Worm (Caenorhabditis elegans) whole organism, young adult: ENCODE data around the gene ZK418.2.

ENCODE experiments used
- B0261.1 ChIP-seq: sonication (generic microtip); optimal IDR thresholded peaks from 2 replicates; lab custom pipeline; 2016; ENCODE audit warnings: mild to moderate bottlenecking, missing genetic modification characterization, moderate library complexity, missing compliant biosample characterization
- F10E7.11 ChIP-seq: sonication (generic microtip); optimal IDR thresholded peaks from 2 replicates; lab custom pipeline; 2017; ENCODE audit warnings: mild to moderate bottlenecking, missing genetic modification characterization, moderate library complexity, missing compliant biosample characterization
- F22D6.2 ChIP-seq: sonication (generic microtip); optimal IDR thresholded peaks from 2 replicates; lab custom pipeline; 2016; ENCODE audit warnings: mild to moderate bottlenecking, missing genetic modification characterization, missing compliant biosample characterization
- F23B12.7 ChIP-seq: sonication (generic microtip); optimal IDR thresholded peaks from 2 replicates; lab custom pipeline; 2017; ENCODE audit warnings: missing genetic modification characterization, mild to moderate bottlenecking, missing compliant biosample characterization, antibody characterized with exemption, moderate library complexity; ENCODE audit not compliant: insufficient read depth
- F33H1.4 ChIP-seq: fragments of 200-800 bp; sonication (Bioruptor generic); IDR thresholded peaks from 2 replicates; pipeline ENCODE4 v1.3.6; 2022; ENCODE audit warnings: missing genetic modification reagents, missing genetic modification characterization, missing compliant biosample characterization
- F49E8.2 ChIP-seq: sonication (generic microtip); optimal IDR thresholded peaks from 3 replicates; lab custom pipeline; 2017; ENCODE audit warnings: missing genetic modification characterization, mild to moderate bottlenecking, missing compliant biosample characterization, antibody characterized with exemption, moderate library complexity; ENCODE audit not compliant: insufficient read depth
- F52B5.7 ChIP-seq: sonication (generic microtip); optimal IDR thresholded peaks from 2 replicates; lab custom pipeline; 2016; ENCODE audit warnings: mild to moderate bottlenecking, missing genetic modification characterization, missing compliant biosample characterization
- F55B11.4 ChIP-seq: sonication (generic microtip); optimal IDR thresholded peaks from 2 replicates; lab custom pipeline; 2016; ENCODE audit warnings: missing compliant biosample characterization, missing genetic modification characterization, borderline replicate concordance; ENCODE audit not compliant: insufficient read depth
- F57A8.1 ChIP-seq: fragments of 200-800 bp; sonication (Bioruptor generic); optimal IDR thresholded peaks from 2 replicates; lab custom pipeline; 2018; ENCODE audit warnings: mild to moderate bottlenecking, missing genetic modification characterization, moderate library complexity, missing compliant biosample characterization
- F57C9.4 ChIP-seq: sonication (generic microtip); optimal IDR thresholded peaks from 2 replicates; lab custom pipeline; 2017; ENCODE audit warnings: mild to moderate bottlenecking, missing genetic modification characterization, missing compliant biosample characterization
- Y56A3A.18 ChIP-seq: fragments of 200-800 bp; sonication (Bioruptor generic); IDR thresholded peaks from 2 replicates; pipeline ENCODE4 v1.3.6; 2022; ENCODE audit warnings: missing genetic modification reagents, missing genetic modification characterization, missing compliant biosample characterization
- Y95B8A.8 ChIP-seq: fragments of 200-800 bp; sonication (Bioruptor generic); IDR thresholded peaks from 2 replicates; pipeline ENCODE4 v1.3.6; 2022; ENCODE audit warnings: missing genetic modification reagents, missing genetic modification characterization, missing compliant biosample characterization
- ZK185.1 ChIP-seq: sonication (generic microtip); optimal IDR thresholded peaks from 2 replicates; lab custom pipeline; 2016; ENCODE audit warnings: mild to moderate bottlenecking, missing genetic modification characterization, missing compliant biosample characterization; ENCODE audit not compliant: poor library complexity, severe bottlenecking
- ama-1 ChIP-seq, 3 experiments: fragments of 150-350 bp in 1 of 3; sonication (generic microtip) in 2 of 3; optimal IDR thresholded peaks; 2 replicates each; lab custom pipeline; 2014 to 2018; ENCODE audit warnings: missing biosample characterization in 2 of 3, missing genetic modification characterization in 2 of 3, missing genetic modification reagents in 2 of 3
- aptf-2 ChIP-seq: fragments of 200-800 bp; sonication (Bioruptor generic); conservative IDR thresholded peaks from 2 replicates; pipeline ENCODE4 v1.3.6; 2022; ENCODE audit warnings: missing genetic modification reagents, missing genetic modification characterization, missing compliant biosample characterization
- atf-7 ChIP-seq: sonication (generic microtip); optimal IDR thresholded peaks from 2 replicates; lab custom pipeline; 2017; ENCODE audit warnings: mild to moderate bottlenecking, missing genetic modification characterization, missing compliant biosample characterization
- attf-5 ChIP-seq: fragments of 200-800 bp; sonication (Bioruptor generic); optimal IDR thresholded peaks from 2 replicates; lab custom pipeline; 2018; ENCODE audit warnings: mild to moderate bottlenecking, missing genetic modification characterization, missing compliant biosample characterization
- attf-6 ChIP-seq: fragments of 200-800 bp; sonication (Bioruptor generic); IDR thresholded peaks from 2 replicates; pipeline ENCODE4 v1.3.6; 2022; ENCODE audit warnings: missing genetic modification reagents, missing genetic modification characterization, missing compliant biosample characterization
- ceh-100 ChIP-seq: fragments of 200-800 bp; sonication (Bioruptor generic); IDR thresholded peaks from 2 replicates; pipeline ENCODE4 v1.3.6; 2022; ENCODE audit warnings: missing genetic modification reagents, missing genetic modification characterization, missing compliant biosample characterization
- ceh-58 ChIP-seq: fragments of 200-800 bp; sonication (Bioruptor generic); IDR thresholded peaks from 2 replicates; pipeline ENCODE4 v1.3.6; 2022; ENCODE audit warnings: missing genetic modification characterization, missing compliant biosample characterization
- ceh-91 ChIP-seq: fragments of 200-800 bp; sonication (Bioruptor generic); IDR thresholded peaks from 2 replicates; pipeline ENCODE4 v1.3.6; 2022; ENCODE audit warnings: missing genetic modification reagents, missing genetic modification characterization, missing compliant biosample characterization
- chd-7 ChIP-seq: sonication (generic microtip); optimal IDR thresholded peaks from 2 replicates; lab custom pipeline; 2016; ENCODE audit warnings: mild to moderate bottlenecking, missing genetic modification characterization, moderate library complexity, missing compliant biosample characterization
- dox-1 ChIP-seq: fragments of 200-800 bp; sonication (Bioruptor generic); IDR thresholded peaks from 2 replicates; pipeline ENCODE4 v1.3.6; 2022; ENCODE audit warnings: missing genetic modification reagents, missing genetic modification characterization, missing compliant biosample characterization
- efl-1 ChIP-seq: fragments of 150-350 bp; optimal IDR thresholded peaks from 2 replicates; lab custom pipeline; 2014; ENCODE audit warnings: missing biosample characterization, missing genetic modification reagents, missing genetic modification characterization
- ekl-4 ChIP-seq: fragments of 200-800 bp; sonication (Bioruptor generic); IDR thresholded peaks from 2 replicates; pipeline ENCODE4 v1.3.6; 2022; ENCODE audit warnings: missing genetic modification reagents, missing genetic modification characterization, missing compliant biosample characterization
- hsf-1 ChIP-seq: fragments of 200-800 bp; sonication (Bioruptor generic); IDR thresholded peaks from 2 replicates; pipeline ENCODE4 v1.3.6; 2022; ENCODE audit warnings: missing genetic modification reagents, missing genetic modification characterization, missing compliant biosample characterization
- lin-35 ChIP-seq, 3 experiments: fragments of 150-350 bp in 2 of 3; sonication (generic microtip) in 1 of 3; optimal IDR thresholded peaks; 2 replicates each; lab custom pipeline; 2014 to 2018; ENCODE audit warnings: missing biosample characterization in 3 of 3, missing genetic modification characterization in 3 of 3, missing genetic modification reagents in 3 of 3
- lin-40 ChIP-seq: sonication (generic microtip); optimal IDR thresholded peaks from 2 replicates; lab custom pipeline; 2016; ENCODE audit warnings: missing genetic modification characterization, mild to moderate bottlenecking, missing compliant biosample characterization, missing genotype, missing genetic modification reagents
- lin-54 ChIP-seq: fragments of 200-800 bp; sonication (Bioruptor generic); optimal IDR thresholded peaks from 2 replicates; lab custom pipeline; 2018; ENCODE audit warnings: mild to moderate bottlenecking, missing genetic modification characterization, missing compliant biosample characterization
- lsl-1 ChIP-seq: fragments of 200-800 bp; sonication (Bioruptor generic); optimal IDR thresholded peaks from 2 replicates; lab custom pipeline; 2018; ENCODE audit warnings: mild to moderate bottlenecking, missing genetic modification characterization, moderate library complexity, missing compliant biosample characterization
- madf-10 ChIP-seq: sonication (generic microtip); optimal IDR thresholded peaks from 2 replicates; lab custom pipeline; 2016; ENCODE audit warnings: mild to moderate bottlenecking, missing genetic modification characterization, missing compliant biosample characterization
- madf-3 ChIP-seq: fragments of 200-800 bp; sonication (Bioruptor generic); IDR thresholded peaks from 2 replicates; pipeline ENCODE4 v1.3.6; 2022; ENCODE audit warnings: missing genetic modification reagents, missing genetic modification characterization, missing compliant biosample characterization
- nhr-120 ChIP-seq: fragments of 200-800 bp; sonication (Bioruptor generic); IDR thresholded peaks from 2 replicates; pipeline ENCODE4 v1.3.6; 2022; ENCODE audit warnings: missing genetic modification characterization, missing compliant biosample characterization
- nhr-27 ChIP-seq: fragments of 200-800 bp; sonication (Bioruptor generic); optimal IDR thresholded peaks from 2 replicates; lab custom pipeline; 2018; ENCODE audit warnings: mild to moderate bottlenecking, missing genetic modification characterization, moderate library complexity, missing compliant biosample characterization
- rcor-1 ChIP-seq: fragments of 200-800 bp; sonication (Bioruptor generic); IDR thresholded peaks from 2 replicates; pipeline ENCODE4 v1.3.6; 2022; ENCODE audit warnings: missing genetic modification reagents, missing genetic modification characterization, missing compliant biosample characterization
- rec-8 ChIP-seq, 2 experiments: sonication (generic microtip); optimal IDR thresholded peaks; 2 replicates each; lab custom pipeline; 2016; ENCODE audit warnings: mild to moderate bottlenecking in 2 of 2, missing genetic modification characterization in 2 of 2, missing genetic modification reagents in 2 of 2, missing genotype in 2 of 2, missing biosample characterization in 1 of 2, missing compliant biosample characterization in 1 of 2, moderate library complexity in 1 of 2
- sea-2 ChIP-seq: fragments of 200-800 bp; sonication (Bioruptor generic); IDR thresholded peaks from 2 replicates; pipeline ENCODE4 v1.3.6; 2022; ENCODE audit warnings: missing genetic modification characterization, missing compliant biosample characterization
- snpc-1.1 ChIP-seq: sonication (generic microtip); optimal IDR thresholded peaks from 2 replicates; lab custom pipeline; 2017; ENCODE audit warnings: missing genetic modification characterization, mild to moderate bottlenecking, missing compliant biosample characterization, antibody characterized with exemption, moderate library complexity, missing genotype, missing genetic modification reagents; ENCODE audit not compliant: insufficient read depth
- snpc-1.3 ChIP-seq: sonication (generic microtip); optimal IDR thresholded peaks from 2 replicates; lab custom pipeline; 2017; ENCODE audit warnings: missing genetic modification characterization, mild to moderate bottlenecking, missing compliant biosample characterization, antibody characterized with exemption, moderate library complexity, missing genotype, missing genetic modification reagents; ENCODE audit not compliant: insufficient read depth
- snpc-4 ChIP-seq, 5 experiments: fragments of 150-350 bp in 1 of 5; sonication (generic microtip) in 4 of 5; optimal IDR thresholded peaks; 2 replicates each; lab custom pipeline; 2014 to 2018; ENCODE audit warnings: missing genetic modification characterization in 5 of 5, missing biosample characterization in 3 of 5, antibody characterized with exemption in 2 of 5, mild to moderate bottlenecking in 2 of 5, missing compliant biosample characterization in 2 of 5, missing genotype in 2 of 5, moderate library complexity in 2 of 5, missing genetic modification reagents in 1 of 5
- tlf-1 ChIP-seq: fragments of 200-800 bp; sonication (Bioruptor generic); optimal IDR thresholded peaks from 2 replicates; lab custom pipeline; 2018; ENCODE audit warnings: mild to moderate bottlenecking, missing genetic modification characterization, missing compliant biosample characterization
- unc-130 ChIP-seq: sonication (generic microtip); optimal IDR thresholded peaks from 2 replicates; lab custom pipeline; 2016; ENCODE audit warnings: missing genetic modification reagents, missing genetic modification characterization, missing compliant biosample characterization
- ztf-18 ChIP-seq: sonication (generic microtip); optimal IDR thresholded peaks from 2 replicates; lab custom pipeline; 2016; ENCODE audit warnings: missing genotype, mild to moderate bottlenecking, missing genetic modification characterization, missing compliant biosample characterization
- ztf-22 ChIP-seq: fragments of 200-800 bp; sonication (Bioruptor generic); optimal IDR thresholded peaks from 2 replicates; lab custom pipeline; 2018; ENCODE audit warnings: mild to moderate bottlenecking, missing genetic modification characterization, moderate library complexity, missing compliant biosample characterization
- ztf-26 ChIP-seq: sonication (generic microtip); optimal IDR thresholded peaks from 2 replicates; lab custom pipeline; 2017; ENCODE audit warnings: missing genetic modification characterization, missing compliant biosample characterization
- ztf-3 ChIP-seq: fragments of 200-800 bp; sonication (Bioruptor generic); optimal IDR thresholded peaks from 2 replicates; lab custom pipeline; 2018; ENCODE audit warnings: mild to moderate bottlenecking, missing genetic modification characterization, missing compliant biosample characterization

The ZK418.2 gene

DNA sequence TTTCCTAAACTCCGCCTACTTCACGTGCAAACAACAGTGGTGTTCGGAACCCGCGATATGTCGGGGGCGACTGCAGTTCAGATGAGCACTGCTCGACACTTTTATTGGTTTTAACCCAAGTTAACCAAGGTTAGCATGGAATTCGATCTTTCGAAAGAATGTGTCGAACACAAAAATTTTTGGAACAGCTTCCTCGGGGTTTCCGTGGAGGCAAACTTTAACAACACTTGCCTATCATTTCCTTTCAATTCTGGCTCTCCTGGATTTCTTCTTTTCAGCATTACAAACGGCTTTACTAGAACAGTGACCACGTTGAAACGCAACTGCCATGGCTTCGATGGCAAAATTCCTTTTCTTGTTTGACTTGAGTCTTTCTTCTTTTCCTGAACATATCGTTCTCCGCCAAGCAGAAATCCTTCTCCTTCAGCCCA lies 50.2 kb downstream of the ZK418.2 start (continued):
- TF ChIP-seq atf-7 (tag; lab: Kevin White, UChicago) (peak; percentile 63), attf-5 (GFP tag; lab: Kevin White, UChicago) (peak; percentile 21), aptf-2 (GFP tag; lab: Robert Waterston, UW) (peak; percentile 29; the same call in 1 of the 2 replicates), B0261.1 (tag; lab: Kevin White, UChicago) (peak; percentile 3), F23B12.7 (peak; percentile 75), madf-10 (tag; lab: Kevin White, UChicago) (peak; percentile 67), F22D6.2 (tag; lab: Kevin White, UChicago) (peak; percentile 28), lin-40 (tag; lab: Kevin White, UChicago) (peak; percentile 43), tlf-1 (GFP tag; lab: Kevin White, UChicago) (peak; percentile 76), ceh-58 (no peak), ztf-18 (tag; lab: Kevin White, UChicago) (peak; percentile 59), ama-1 (optimal IDR thresholded peaks at IDR 0.05; lab: Kevin White, UChicago) (peak; percentile 82), ama-1 (GFP tag; optimal IDR thresholded peaks at IDR 0.05; lab: Kevin White, UChicago) (no peak), snpc-1.3 (tag; lab: Kevin White, UChicago) (peak; percentile 95), rec-8 (tag; optimal IDR thresholded peaks at IDR 0.05; lab: Kevin White, UChicago) (no peak), Y56A3A.18 (GFP tag; lab: Robert Waterston, UW) (peak; percentile 72; the same call in 1 of the 2 replicates), F55B11.4 (tag; lab: Kevin White, UChicago) (no peak), hsf-1 (peak; percentile 75), nhr-27 (tag; lab: Kevin White, UChicago) (no peak), chd-7 (tag; lab: Kevin White, UChicago) (peak; percentile 40), rcor-1 (GFP tag; lab: Robert Waterston, UW) (peak; percentile 86), F33H1.4 (GFP tag; lab: Robert Waterston, UW) (peak; percentile 51; the same call in 1 of the 2 replicates), sea-2 (GFP tag; lab: Robert Waterston, UW) (no peak), ztf-3 (GFP tag; lab: Kevin White, UChicago) (no peak), snpc-1.1 (tag; lab: Kevin White, UChicago) (peak; percentile 100), lin-54 (GFP tag; lab: Kevin White, UChicago) (peak; percentile 82), ztf-26 (peak; percentile 1), snpc-4 (GFP tag; optimal IDR thresholded peaks at IDR 0.05; lab: Kevin White, UChicago) (peak; percentile 98), snpc-4 (tag; optimal IDR thresholded peaks at IDR 0.05; lab: Kevin White, UChicago) (peak; percentile 98 to 100 (median 99)), ZK185.1 (no peak), F57C9.4 (tag; lab: Kevin White, UChicago) (peak; percentile 40), ceh-100 (GFP tag; lab: Robert Waterston, UW) (peak; percentile 59), F49E8.2 (tag; lab: Kevin White, UChicago) (peak; percentile 85), efl-1 (GFP tag; lab: Kevin White, UChicago) (no peak), unc-130 (GFP tag; lab: Kevin White, UChicago) (peak; percentile 37), F10E7.11 (tag; lab: Kevin White, UChicago) (no peak), F52B5.7 (tag; lab: Kevin White, UChicago) (peak; percentile 35), ceh-91 (GFP tag; lab: Robert Waterston, UW) (no peak), lsl-1 (GFP tag; lab: Kevin White, UChicago) (peak; percentile 70), ekl-4 (peak; percentile 92), nhr-120 (GFP tag; lab: Robert Waterston, UW) (no peak), attf-6 (GFP tag; lab: Robert Waterston, UW) (peak; percentile 97), dox-1 (GFP tag; lab: Robert Waterston, UW) (peak; percentile 90), lin-35 (GFP tag; optimal IDR thresholded peaks at IDR 0.05; lab: Kevin White, UChicago) (peak in 1 of 3 experiments; percentile 27), Y95B8A.8 (0 out of 2 replicates have a peak, but pooled peaks have one; percentile 49), F57A8.1 (GFP tag; lab: Kevin White, UChicago) (no peak), ztf-22 (GFP tag; lab: Kevin White, UChicago) (no peak), madf-3 (no peak)
